Fruit fly (Drosophila melanogaster): ENCODE measurements around the gene Trp1.

Gene Trp1

dm6 chr2L:9966983-9967737 lies 42.0 kb upstream of the Trp1 start, which contains the start of the genes Dref and RpL13 (continued):
- TF ChIP-seq CG10669 (GFP tag; optimal IDR thresholded peaks at IDR 0.05) (peak; percentile 78), CG31627 (GFP tag; optimal IDR thresholded peaks at IDR 0.05) (peak; percentile 78), pdm3 (GFP tag; optimal IDR thresholded peaks at IDR 0.05) (peak; percentile 77), spab (GFP tag; optimal IDR thresholded peaks at IDR 0.05) (no peak), CG8319 (GFP tag; optimal IDR thresholded peaks at IDR 0.05) (peak; percentile 65), OdsH (GFP tag; optimal IDR thresholded peaks at IDR 0.05) (peak; percentile 78), Ets96B (tag; optimal IDR thresholded peaks at IDR 0.05) (peak; percentile 51), net (GFP tag; optimal IDR thresholded peaks at IDR 0.05) (peak; percentile 80), CG1621 (tag; optimal IDR thresholded peaks at IDR 0.05) (peak; percentile 83), Smox (GFP tag; optimal IDR thresholded peaks at IDR 0.05) (no peak)

- TF ChIP-seq Ets96B (tag; optimal IDR thresholded peaks at IDR 0.05) (no peak), Eip78C (GFP tag) (peak; percentile 10), net (GFP tag; optimal IDR thresholded peaks at IDR 0.05) (no peak), CG32006 (GFP tag; optimal IDR thresholded peaks at IDR 0.05) (no peak), Blimp-1 (GFP tag; optimal IDR thresholded peaks at IDR 0.05) (no peak), spab (GFP tag; optimal IDR thresholded peaks at IDR 0.05) (no peak), ss (GFP tag; optimal IDR thresholded peaks at IDR 0.05) (no peak), dsx (GFP tag; optimal IDR thresholded peaks at IDR 0.05; ENCODE audit: poor library complexity, severe bottlenecking) (peak; percentile 37), CG10631 (GFP tag; optimal IDR thresholded peaks at IDR 0.05) (no peak), Gug (GFP tag; IDR thresholded peaks at IDR 0.05) (no peak), Hr38 (GFP tag; optimal IDR thresholded peaks at IDR 0.05) (no peak), CG6163 (GFP tag; IDR thresholded peaks at IDR 0.05) (no peak)
These were observed 40.9 kb upstream of the Trp1 start for dm6 chr2L:9968201-9968727.

- TF ChIP-seq CG6808 (GFP tag; optimal IDR thresholded peaks at IDR 0.05), result no peak
- TF ChIP-seq Sox15 (GFP tag; optimal IDR thresholded peaks at IDR 0.05), result no peak
- no peak for TF ChIP-seq svp (GFP tag)
- TF ChIP-seq Eip78C (GFP tag), result no peak
- no peak for TF ChIP-seq OdsH (GFP tag; optimal IDR thresholded peaks at IDR 0.05)
- TF ChIP-seq CG4318 (GFP tag; optimal IDR thresholded peaks at IDR 0.05), result no peak
- no peak for TF ChIP-seq achi (GFP tag; optimal IDR thresholded peaks at IDR 0.05)
- TF ChIP-seq CG6276 (GFP tag; optimal IDR thresholded peaks at IDR 0.05), result no peak
- no peak for TF ChIP-seq cyc (GFP tag; optimal IDR thresholded peaks at IDR 0.05)
- no peak for TF ChIP-seq CG34406 (GFP tag; optimal IDR thresholded peaks at IDR 0.05)
- TF ChIP-seq CG8119 (GFP tag; IDR thresholded peaks at IDR 0.05), result no peak
- TF ChIP-seq CG7368 (GFP tag; optimal IDR thresholded peaks at IDR 0.05), result no peak
- TF ChIP-seq CG11294 (GFP tag; IDR thresholded peaks at IDR 0.05), result no peak
- TF ChIP-seq CG3032 (tag; optimal IDR thresholded peaks at IDR 0.05), result no peak
- no peak for TF ChIP-seq Hr38 (GFP tag; optimal IDR thresholded peaks at IDR 0.05)
These were observed 36.6 kb upstream of the Trp1 start for dm6 chr2L:9972624-9973023.

- peak; percentile 37 for TF ChIP-seq net (GFP tag; optimal IDR thresholded peaks at IDR 0.05)
- peak; percentile 30 for TF ChIP-seq cyc (GFP tag; optimal IDR thresholded peaks at IDR 0.05)
- TF ChIP-seq CG3919 (GFP tag; optimal IDR thresholded peaks at IDR 0.05), result peak; percentile 61
- no peak for TF ChIP-seq Lpt (GFP tag; optimal IDR thresholded peaks at IDR 0.05)
- TF ChIP-seq CG6276 (GFP tag; optimal IDR thresholded peaks at IDR 0.05), result no peak
- TF ChIP-seq Hr38 (GFP tag; optimal IDR thresholded peaks at IDR 0.05), result no peak
- TF ChIP-seq pdm3 (GFP tag; optimal IDR thresholded peaks at IDR 0.05), result peak; percentile 5
- TF ChIP-seq Sox14 (GFP tag; optimal IDR thresholded peaks at IDR 0.05), result peak; percentile 16
- TF ChIP-seq vri (GFP tag; optimal IDR thresholded peaks at IDR 0.05), result no peak
- TF ChIP-seq CG1621 (tag; optimal IDR thresholded peaks at IDR 0.05), result no peak
- TF ChIP-seq CG32006 (GFP tag; optimal IDR thresholded peaks at IDR 0.05), result no peak
- peak; percentile 31 for TF ChIP-seq achi (GFP tag; optimal IDR thresholded peaks at IDR 0.05)
- no peak for TF ChIP-seq fd59A (GFP tag; optimal IDR thresholded peaks at IDR 0.05)
- peak; percentile 54 to 56 for TF ChIP-seq ss (GFP tag; optimal IDR thresholded peaks at IDR 0.05)
- TF ChIP-seq dac (GFP tag; optimal IDR thresholded peaks at IDR 0.05), result no peak
- peak; percentile 43 for TF ChIP-seq acj6 (GFP tag; optimal IDR thresholded peaks at IDR 0.05)
- TF ChIP-seq CG6163 (GFP tag; IDR thresholded peaks at IDR 0.05), result no peak
- no peak for TF ChIP-seq CG16779 (tag; optimal IDR thresholded peaks at IDR 0.05)
- TF ChIP-seq Sox15 (GFP tag; optimal IDR thresholded peaks at IDR 0.05), result no peak
- no peak for TF ChIP-seq Gug (GFP tag; IDR thresholded peaks at IDR 0.05)
- TF ChIP-seq lz (GFP tag; optimal IDR thresholded peaks at IDR 0.05), result peak; percentile 34
- peak; percentile 26 for TF ChIP-seq CG6808 (GFP tag; optimal IDR thresholded peaks at IDR 0.05)
- peak; percentile 53 for TF ChIP-seq Sox102F (GFP tag; optimal IDR thresholded peaks at IDR 0.05)
- TF ChIP-seq Met (GFP tag; optimal IDR thresholded peaks at IDR 0.05), result peak; percentile 58
- peak; percentile 64 for TF ChIP-seq topi (GFP tag; optimal IDR thresholded peaks at IDR 0.05)
- TF ChIP-seq Blimp-1 (GFP tag; optimal IDR thresholded peaks at IDR 0.05), result no peak
These were observed 27.4 kb upstream of the Trp1 start for dm6 chr2L:9981809-9982208.

Data from whole organism, prepupa.